Worm (Caenorhabditis elegans) whole organism, L3 larva: ENCODE data around the gene Y41E3.19.

Source experiments
- R02D3.7 ChIP-seq: fragments of 150-350 bp; optimal IDR thresholded peaks from 2 replicates; lab custom pipeline; 2014; ENCODE audit warnings: missing biosample characterization, missing genetic modification characterization
- ZK546.5 ChIP-seq: sonication (generic microtip); optimal IDR thresholded peaks from 2 replicates; lab custom pipeline; 2017; ENCODE audit warnings: missing biosample characterization, missing genetic modification characterization
- ama-1 ChIP-seq: fragments of 150-350 bp; optimal IDR thresholded peaks from 2 replicates; lab custom pipeline; 2018
- ceh-16 ChIP-seq: sonication (generic microtip); optimal IDR thresholded peaks from 2 replicates; lab custom pipeline; 2017; ENCODE audit warnings: missing biosample characterization, missing genetic modification characterization
- ceh-28 ChIP-seq: fragments of 150-350 bp; optimal IDR thresholded peaks from 2 replicates; lab custom pipeline; 2014; ENCODE audit warnings: missing biosample characterization, missing genetic modification reagents, missing genetic modification characterization
- ceh-9 ChIP-seq: sonication (generic microtip); optimal IDR thresholded peaks from 2 replicates; lab custom pipeline; 2018; ENCODE audit warnings: missing biosample characterization, missing genetic modification characterization
- egl-27 ChIP-seq: sonication (generic microtip); optimal IDR thresholded peaks from 4 replicates; lab custom pipeline; 2017; ENCODE audit warnings: missing biosample characterization, missing genetic modification reagents, missing genetic modification characterization
- egl-5 ChIP-seq: fragments of 150-350 bp; optimal IDR thresholded peaks from 2 replicates; lab custom pipeline; 2017; ENCODE audit warnings: missing biosample characterization, missing genetic modification reagents, missing genetic modification characterization, inconsistent platforms
- elt-1 ChIP-seq: fragments of 150-350 bp; optimal IDR thresholded peaks from 2 replicates; lab custom pipeline; 2014; ENCODE audit warnings: missing biosample characterization, missing genetic modification characterization
- elt-2 ChIP-seq: sonication (generic microtip); optimal IDR thresholded peaks from 2 replicates; lab custom pipeline; 2016; ENCODE audit warnings: missing genetic modification reagents, mild to moderate bottlenecking, missing genetic modification characterization, missing compliant biosample characterization
- elt-3 ChIP-seq, 3 experiments: fragments of 150-350 bp in 1 of 3; sonication (generic microtip) in 2 of 3; optimal IDR thresholded peaks; 2 replicates in 2 of 3; 4 replicates in 1 of 3; lab custom pipeline; 2014 to 2017; ENCODE audit warnings: missing biosample characterization in 3 of 3, missing genetic modification characterization in 3 of 3
- eor-1 ChIP-seq, 2 experiments: fragments of 150-350 bp; optimal IDR thresholded peaks; 2 replicates each; lab custom pipeline; 2014 to 2018; ENCODE audit warnings: missing biosample characterization in 2 of 2, missing genetic modification characterization in 2 of 2
- fkh-10 ChIP-seq: sonication (generic microtip); optimal IDR thresholded peaks from 2 replicates; lab custom pipeline; 2017; ENCODE audit warnings: missing biosample characterization, missing genetic modification reagents, missing genetic modification characterization
- fkh-2 ChIP-seq: fragments of 150-350 bp; optimal IDR thresholded peaks from 2 replicates; lab custom pipeline; 2014; ENCODE audit warnings: missing biosample characterization, missing genetic modification reagents, missing genetic modification characterization
- fos-1 ChIP-seq: fragments of 150-350 bp; optimal IDR thresholded peaks from 2 replicates; lab custom pipeline; 2014; ENCODE audit warnings: missing biosample characterization, missing genetic modification characterization
- hmg-11 ChIP-seq: sonication (generic microtip); optimal IDR thresholded peaks from 2 replicates; lab custom pipeline; 2016; ENCODE audit warnings: missing genetic modification characterization, missing compliant biosample characterization
- jun-1 ChIP-seq: fragments of 150-350 bp; optimal IDR thresholded peaks from 2 replicates; lab custom pipeline; 2014; ENCODE audit warnings: missing biosample characterization, missing genetic modification reagents, missing genetic modification characterization
- lin-15B ChIP-seq: fragments of 150-350 bp; optimal IDR thresholded peaks from 2 replicates; lab custom pipeline; 2014; ENCODE audit warnings: missing biosample characterization, missing genetic modification characterization
- lin-39 ChIP-seq: fragments of 150-350 bp; optimal IDR thresholded peaks from 2 replicates; lab custom pipeline; 2018; ENCODE audit warnings: missing biosample characterization, missing genetic modification reagents, missing genetic modification characterization
- mdl-1 ChIP-seq: fragments of 150-350 bp; optimal IDR thresholded peaks from 2 replicates; lab custom pipeline; 2014; ENCODE audit warnings: missing biosample characterization, missing genetic modification characterization
- nfya-1 ChIP-seq: sonication (generic microtip); optimal IDR thresholded peaks from 2 replicates; lab custom pipeline; 2017; ENCODE audit warnings: missing genetic modification characterization, mild to moderate bottlenecking, missing compliant biosample characterization, antibody characterized with exemption, moderate library complexity; ENCODE audit not compliant: insufficient read depth
- nhr-11 ChIP-seq: fragments of 150-350 bp; optimal IDR thresholded peaks from 2 replicates; lab custom pipeline; 2014; ENCODE audit warnings: missing biosample characterization, missing genetic modification characterization
- nhr-12 ChIP-seq: fragments of 150-350 bp; optimal IDR thresholded peaks from 2 replicates; lab custom pipeline; 2014; ENCODE audit warnings: missing biosample characterization, missing genetic modification characterization
- nhr-237 ChIP-seq: fragments of 150-350 bp; optimal IDR thresholded peaks from 2 replicates; lab custom pipeline; 2014; ENCODE audit warnings: missing biosample characterization, missing genetic modification characterization
- nhr-25 ChIP-seq: sonication (generic microtip); optimal IDR thresholded peaks from 2 replicates; lab custom pipeline; 2017; ENCODE audit warnings: missing biosample characterization, missing genetic modification characterization
- nhr-43 ChIP-seq: sonication (generic microtip); optimal IDR thresholded peaks from 2 replicates; lab custom pipeline; 2016; ENCODE audit warnings: mild to moderate bottlenecking, missing genetic modification characterization, missing compliant biosample characterization; ENCODE audit not compliant: poor library complexity, severe bottlenecking
- nhr-76 ChIP-seq: fragments of 150-350 bp; sonication (generic microtip); optimal IDR thresholded peaks from 5 replicates; lab custom pipeline; 2014; ENCODE audit warnings: missing biosample characterization, missing genetic modification characterization
- nhr-77 ChIP-seq: fragments of 150-350 bp; optimal IDR thresholded peaks from 2 replicates; lab custom pipeline; 2014; ENCODE audit warnings: missing biosample characterization, missing genetic modification characterization
- pha-4 ChIP-seq: fragments of 150-350 bp; optimal IDR thresholded peaks from 2 replicates; lab custom pipeline; 2014; ENCODE audit warnings: missing biosample characterization, missing genetic modification reagents, missing genetic modification characterization
- sea-2 ChIP-seq: fragments of 150-350 bp; sonication (generic microtip); optimal IDR thresholded peaks from 4 replicates; lab custom pipeline; 2014; ENCODE audit warnings: missing biosample characterization, missing genetic modification reagents, missing genetic modification characterization
- skn-1 ChIP-seq: fragments of 150-350 bp; optimal IDR thresholded peaks from 2 replicates; lab custom pipeline; 2014; ENCODE audit warnings: missing biosample characterization, missing genetic modification characterization
- zag-1 ChIP-seq: fragments of 150-350 bp; optimal IDR thresholded peaks from 2 replicates; lab custom pipeline; 2014; ENCODE audit warnings: missing biosample characterization, missing genetic modification characterization
- ztf-11 ChIP-seq: fragments of 150-350 bp; optimal IDR thresholded peaks from 2 replicates; lab custom pipeline; 2014; ENCODE audit warnings: missing biosample characterization, missing genetic modification characterization
- ztf-4 ChIP-seq: fragments of 150-350 bp; optimal IDR thresholded peaks from 2 replicates; lab custom pipeline; 2014; ENCODE audit warnings: missing biosample characterization, missing genetic modification characterization

The Y41E3.19 gene

DNA sequence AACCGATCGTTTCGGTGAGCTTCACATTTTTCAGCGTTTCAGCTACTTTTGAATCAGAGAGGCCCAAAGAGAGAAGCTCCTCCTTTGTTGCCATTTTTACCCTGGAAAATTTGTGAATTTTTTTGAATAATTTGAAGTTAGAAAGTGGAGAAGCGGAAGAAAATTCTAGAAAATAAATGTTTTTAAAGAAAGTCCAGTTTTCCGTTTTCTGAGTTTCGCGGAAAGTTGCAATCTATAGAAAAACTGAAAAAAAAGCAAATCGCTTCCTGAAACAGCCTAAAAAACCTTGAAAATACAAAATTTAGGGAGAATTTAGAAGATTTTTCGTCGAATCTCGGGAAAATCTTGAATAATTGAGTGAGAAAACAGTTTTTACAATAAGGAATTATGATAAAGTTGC is 42.8 kb upstream of the Y41E3.19 start, which contains the start of gene qars-1:
qars-1 (minus strand) TSS at position 101 of the 400 bp plus-strand sequence.
- TF ChIP-seq nhr-11 (tag; lab: Kevin White, UChicago) (no peak), eor-1 (tag; optimal IDR thresholded peaks at IDR 0.05; lab: Kevin White, UChicago) (no peak), nhr-77 (tag; lab: Kevin White, UChicago) (no peak), egl-5 (tag; lab: Kevin White, UChicago) (no peak), ztf-4 (no peak), ZK546.5 (tag; lab: Kevin White, UChicago) (no peak), fkh-2 (no peak), sea-2 (GFP tag; lab: Kevin White, UChicago) (no peak), nhr-237 (tag; lab: Kevin White, UChicago) (no peak), nfya-1 (tag; lab: Kevin White, UChicago) (no peak), fos-1 (tag; lab: Kevin White, UChicago) (no peak), elt-2 (tag; lab: Kevin White, UChicago) (no peak), lin-15B (no peak), lin-39 (tag; lab: Kevin White, UChicago) (no peak), nhr-25 (tag; lab: Kevin White, UChicago) (no peak)

DNA sequence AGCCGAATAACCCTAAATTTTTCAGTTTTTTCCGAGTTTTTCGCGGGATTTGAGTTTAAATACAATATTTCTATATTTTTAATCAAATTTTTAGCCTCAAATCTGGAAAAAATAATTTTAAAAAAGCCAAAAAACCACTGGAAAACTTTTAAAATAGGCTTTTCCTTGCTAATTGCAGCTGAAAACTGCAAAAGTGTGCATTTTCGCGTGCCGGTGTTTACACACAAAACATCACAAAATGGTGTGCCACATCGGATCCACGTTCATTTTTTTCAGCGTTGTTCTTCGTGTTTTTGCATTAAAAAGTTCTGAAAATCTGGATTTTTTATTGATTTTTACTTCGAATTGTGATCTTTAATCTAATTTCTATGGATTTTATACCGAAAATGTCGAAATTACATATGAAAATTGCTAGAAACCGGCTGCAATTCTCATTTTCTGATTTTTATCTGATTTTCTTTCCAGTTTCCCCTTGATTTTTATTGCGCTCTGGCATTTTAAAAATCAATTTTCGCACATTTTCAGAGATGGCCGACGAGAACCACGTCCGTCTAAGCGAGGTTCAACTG is 42.3 kb upstream of the Y41E3.19 start, which contains the start of gene Y41E3.7:
Y41E3.7 (plus strand) TSS at position 519 of the 569 bp plus-strand sequence.
- no peak for TF ChIP-seq egl-27 (tag; lab: Kevin White, UChicago)
- no peak for TF ChIP-seq nhr-76 (tag; lab: Kevin White, UChicago)
- no peak for TF ChIP-seq nhr-43
- peak; percentile 4 for TF ChIP-seq pha-4 (tag; lab: Kevin White, UChicago)
- TF ChIP-seq ama-1 (lab: Kevin White, UChicago), result no peak
- no peak for TF ChIP-seq egl-5 (tag; lab: Kevin White, UChicago)
- peak; percentile 7 for TF ChIP-seq nfya-1 (tag; lab: Kevin White, UChicago)
- TF ChIP-seq jun-1, result no peak
- TF ChIP-seq R02D3.7, result no peak
- TF ChIP-seq ceh-16 (tag; lab: Kevin White, UChicago), result no peak
- no peak for TF ChIP-seq nhr-25 (tag; lab: Kevin White, UChicago)
- TF ChIP-seq nhr-12 (tag; lab: Kevin White, UChicago), result no peak

DNA sequence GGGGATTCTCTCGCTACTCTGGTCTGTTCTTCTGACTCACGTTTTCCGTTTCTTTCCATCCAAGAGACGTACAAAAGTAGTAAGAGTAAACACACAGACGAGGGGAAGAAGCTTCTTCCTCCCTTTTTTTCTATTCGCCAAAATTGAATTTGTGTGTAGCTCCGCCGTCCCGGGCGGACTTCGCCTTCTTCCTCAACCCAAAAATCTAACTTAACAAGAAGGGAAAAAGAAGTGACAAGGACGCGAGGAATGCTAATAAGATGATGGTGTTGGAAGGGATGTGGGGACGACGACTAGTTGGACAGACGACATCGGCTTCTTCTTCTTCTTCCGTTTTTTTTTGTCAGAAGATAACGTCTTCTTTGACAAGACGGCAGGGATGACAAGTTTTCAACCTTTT is 38.9 kb upstream of the Y41E3.19 start:
- TF ChIP-seq sea-2 (GFP tag; lab: Kevin White, UChicago) (no peak), nhr-43 (no peak), fkh-10 (GFP tag; lab: Kevin White, UChicago) (peak; percentile 95), nhr-25 (tag; lab: Kevin White, UChicago) (no peak), hmg-11 (peak; percentile 14), egl-27 (tag; lab: Kevin White, UChicago) (no peak), elt-3 (tag; optimal IDR thresholded peaks at IDR 0.05; lab: Kevin White, UChicago) (no peak), nfya-1 (tag; lab: Kevin White, UChicago) (peak; percentile 24)

DNA sequence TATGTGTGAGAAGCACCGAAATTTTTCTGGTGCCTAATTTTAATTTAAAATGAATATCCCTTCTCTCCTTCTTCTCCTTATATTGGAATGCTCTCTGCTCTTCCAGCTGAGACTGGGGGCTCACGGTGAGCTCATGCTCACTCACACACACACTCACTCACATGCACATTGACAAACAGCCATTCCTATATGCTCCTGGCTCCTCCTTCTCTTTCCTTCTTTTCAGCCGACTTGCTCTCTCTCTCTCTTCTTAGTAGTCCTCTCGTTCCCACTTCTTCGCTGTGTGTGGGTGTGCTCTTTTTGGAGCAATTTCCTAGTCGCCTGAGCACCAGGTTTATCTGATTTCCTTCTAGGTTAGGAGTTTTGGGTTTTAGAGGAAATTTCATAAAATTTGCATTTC is 35.0 kb upstream of the Y41E3.19 start:
- peak; percentile 68 for TF ChIP-seq lin-39 (tag; lab: Kevin White, UChicago)
- peak; percentile 42 for TF ChIP-seq skn-1 (tag; lab: Kevin White, UChicago)
- TF ChIP-seq elt-2 (tag; lab: Kevin White, UChicago), result no peak
- no peak for TF ChIP-seq sea-2 (GFP tag; lab: Kevin White, UChicago)
- TF ChIP-seq egl-27 (tag; lab: Kevin White, UChicago), result no peak
- no peak for TF ChIP-seq elt-1 (tag; lab: Kevin White, UChicago)
- TF ChIP-seq R02D3.7, result no peak
- TF ChIP-seq fkh-2, result no peak
- no peak for TF ChIP-seq nhr-237 (tag; lab: Kevin White, UChicago)
- peak; percentile 69 for TF ChIP-seq nfya-1 (tag; lab: Kevin White, UChicago)
- TF ChIP-seq zag-1 (tag; lab: Kevin White, UChicago), result no peak
- TF ChIP-seq ceh-28, result no peak
- TF ChIP-seq ztf-11, result no peak
- no peak for TF ChIP-seq ztf-4
- TF ChIP-seq hmg-11, result peak; percentile 47
- no peak for TF ChIP-seq fos-1 (tag; lab: Kevin White, UChicago)
- TF ChIP-seq fkh-10 (GFP tag; lab: Kevin White, UChicago), result peak; percentile 75
- peak; percentile 38 for TF ChIP-seq lin-15B
- TF ChIP-seq mdl-1, result no peak
- TF ChIP-seq ceh-9 (tag; lab: Kevin White, UChicago), result no peak
- no peak for TF ChIP-seq jun-1
